Worm (Caenorhabditis elegans) whole organism, midembryonic: ENCODE results near the gene sap-140.

Experiments used
- cog-1 ChIP-seq: sonication (generic microtip); optimal IDR thresholded peaks from 2 replicates; lab custom pipeline; 2016; ENCODE audit warnings: missing genetic modification characterization, missing compliant biosample characterization
- flt-1 ChIP-seq: fragments of 200-800 bp; sonication (Bioruptor generic); IDR thresholded peaks from 2 replicates; pipeline ENCODE4 v1.3.6; 2022; ENCODE audit warnings: missing genetic modification characterization, missing compliant biosample characterization
- klf-2 ChIP-seq: fragments of 200-800 bp; sonication (Bioruptor generic); conservative IDR thresholded peaks from 2 replicates; pipeline ENCODE4 v1.3.6; 2022; ENCODE audit warnings: missing genetic modification reagents, missing genetic modification characterization, missing compliant biosample characterization
- med-1 ChIP-seq: sonication (generic microtip); optimal IDR thresholded peaks from 2 replicates; lab custom pipeline; 2017; ENCODE audit warnings: missing genetic modification characterization, mild to moderate bottlenecking, missing compliant biosample characterization, antibody characterized with exemption, missing genetic modification reagents; ENCODE audit not compliant: insufficient read depth
- tab-1 ChIP-seq: fragments of 200-800 bp; sonication (Bioruptor generic); IDR thresholded peaks from 2 replicates; pipeline ENCODE4 v1.3.6; 2022; ENCODE audit warnings: missing genetic modification characterization, missing compliant biosample characterization

ce11 chrIII:7506983-7507382 lies 7.4 kb downstream of the sap-140 start:
- TF ChIP-seq klf-2 (GFP tag; lab: Robert Waterston, UW) (no peak), cog-1 (tag; lab: Kevin White, UChicago) (no peak), flt-1 (GFP tag; lab: Robert Waterston, UW) (no peak), tab-1 (no peak), med-1 (GFP tag; lab: Kevin White, UChicago) (no peak)
